Worm (Caenorhabditis elegans) whole organism, L3 larva: Measurements from ENCODE around the gene F25F2.1.

Experiments used
- R02D3.7 ChIP-seq: fragments of 150-350 bp; optimal IDR thresholded peaks from 2 replicates; lab custom pipeline; 2014; ENCODE audit warnings: missing biosample characterization, missing genetic modification characterization
- ZK546.5 ChIP-seq: sonication (generic microtip); optimal IDR thresholded peaks from 2 replicates; lab custom pipeline; 2017; ENCODE audit warnings: missing biosample characterization, missing genetic modification characterization
- aly-2 ChIP-seq: fragments of 150-350 bp; optimal IDR thresholded peaks from 2 replicates; lab custom pipeline; 2014; ENCODE audit warnings: missing biosample characterization, missing genetic modification characterization
- ama-1 ChIP-seq: fragments of 150-350 bp; optimal IDR thresholded peaks from 2 replicates; lab custom pipeline; 2018
- ceh-16 ChIP-seq: sonication (generic microtip); optimal IDR thresholded peaks from 2 replicates; lab custom pipeline; 2017; ENCODE audit warnings: missing biosample characterization, missing genetic modification characterization
- ceh-28 ChIP-seq: fragments of 150-350 bp; optimal IDR thresholded peaks from 2 replicates; lab custom pipeline; 2014; ENCODE audit warnings: missing biosample characterization, missing genetic modification reagents, missing genetic modification characterization
- ceh-82 ChIP-seq: fragments of 150-350 bp; optimal IDR thresholded peaks from 2 replicates; lab custom pipeline; 2014; ENCODE audit warnings: missing biosample characterization, missing genetic modification characterization
- ceh-9 ChIP-seq: sonication (generic microtip); optimal IDR thresholded peaks from 2 replicates; lab custom pipeline; 2018; ENCODE audit warnings: missing biosample characterization, missing genetic modification characterization
- daf-12 ChIP-seq: fragments of 150-350 bp; optimal IDR thresholded peaks from 2 replicates; lab custom pipeline; 2014; ENCODE audit warnings: missing biosample characterization, missing genetic modification reagents, missing genetic modification characterization
- egl-27 ChIP-seq: sonication (generic microtip); optimal IDR thresholded peaks from 4 replicates; lab custom pipeline; 2017; ENCODE audit warnings: missing biosample characterization, missing genetic modification reagents, missing genetic modification characterization
- egl-5 ChIP-seq: fragments of 150-350 bp; optimal IDR thresholded peaks from 2 replicates; lab custom pipeline; 2017; ENCODE audit warnings: missing biosample characterization, missing genetic modification reagents, missing genetic modification characterization, inconsistent platforms
- elt-1 ChIP-seq: fragments of 150-350 bp; optimal IDR thresholded peaks from 2 replicates; lab custom pipeline; 2014; ENCODE audit warnings: missing biosample characterization, missing genetic modification characterization
- elt-2 ChIP-seq: sonication (generic microtip); optimal IDR thresholded peaks from 2 replicates; lab custom pipeline; 2016; ENCODE audit warnings: missing genetic modification reagents, mild to moderate bottlenecking, missing genetic modification characterization, missing compliant biosample characterization
- elt-3 ChIP-seq, 3 experiments: fragments of 150-350 bp in 1 of 3; sonication (generic microtip) in 2 of 3; optimal IDR thresholded peaks; 2 replicates in 2 of 3; 4 replicates in 1 of 3; lab custom pipeline; 2014 to 2017; ENCODE audit warnings: missing biosample characterization in 3 of 3, missing genetic modification characterization in 3 of 3
- eor-1 ChIP-seq, 2 experiments: fragments of 150-350 bp; optimal IDR thresholded peaks; 2 replicates each; lab custom pipeline; 2014 to 2018; ENCODE audit warnings: missing biosample characterization in 2 of 2, missing genetic modification characterization in 2 of 2
- fkh-10 ChIP-seq: sonication (generic microtip); optimal IDR thresholded peaks from 2 replicates; lab custom pipeline; 2017; ENCODE audit warnings: missing biosample characterization, missing genetic modification reagents, missing genetic modification characterization
- fkh-2 ChIP-seq: fragments of 150-350 bp; optimal IDR thresholded peaks from 2 replicates; lab custom pipeline; 2014; ENCODE audit warnings: missing biosample characterization, missing genetic modification reagents, missing genetic modification characterization
- fos-1 ChIP-seq: fragments of 150-350 bp; optimal IDR thresholded peaks from 2 replicates; lab custom pipeline; 2014; ENCODE audit warnings: missing biosample characterization, missing genetic modification characterization
- hmg-11 ChIP-seq: sonication (generic microtip); optimal IDR thresholded peaks from 2 replicates; lab custom pipeline; 2016; ENCODE audit warnings: missing genetic modification characterization, missing compliant biosample characterization
- jun-1 ChIP-seq: fragments of 150-350 bp; optimal IDR thresholded peaks from 2 replicates; lab custom pipeline; 2014; ENCODE audit warnings: missing biosample characterization, missing genetic modification reagents, missing genetic modification characterization
- lin-15B ChIP-seq: fragments of 150-350 bp; optimal IDR thresholded peaks from 2 replicates; lab custom pipeline; 2014; ENCODE audit warnings: missing biosample characterization, missing genetic modification characterization
- lin-39 ChIP-seq: fragments of 150-350 bp; optimal IDR thresholded peaks from 2 replicates; lab custom pipeline; 2018; ENCODE audit warnings: missing biosample characterization, missing genetic modification reagents, missing genetic modification characterization
- lsy-12 ChIP-seq: sonication (generic microtip); optimal IDR thresholded peaks from 2 replicates; lab custom pipeline; 2016; ENCODE audit warnings: mild to moderate bottlenecking, missing genetic modification characterization, missing compliant biosample characterization
- mdl-1 ChIP-seq: fragments of 150-350 bp; optimal IDR thresholded peaks from 2 replicates; lab custom pipeline; 2014; ENCODE audit warnings: missing biosample characterization, missing genetic modification characterization
- mml-1 ChIP-seq: fragments of 150-350 bp; sonication (generic microtip); optimal IDR thresholded peaks from 3 replicates; lab custom pipeline; 2014; ENCODE audit warnings: missing biosample characterization, missing genetic modification characterization
- nfya-1 ChIP-seq: sonication (generic microtip); optimal IDR thresholded peaks from 2 replicates; lab custom pipeline; 2017; ENCODE audit warnings: missing genetic modification characterization, mild to moderate bottlenecking, missing compliant biosample characterization, antibody characterized with exemption, moderate library complexity; ENCODE audit not compliant: insufficient read depth
- nhr-11 ChIP-seq: fragments of 150-350 bp; optimal IDR thresholded peaks from 2 replicates; lab custom pipeline; 2014; ENCODE audit warnings: missing biosample characterization, missing genetic modification characterization
- nhr-12 ChIP-seq: fragments of 150-350 bp; optimal IDR thresholded peaks from 2 replicates; lab custom pipeline; 2014; ENCODE audit warnings: missing biosample characterization, missing genetic modification characterization
- nhr-23 ChIP-seq: fragments of 150-350 bp; optimal IDR thresholded peaks from 2 replicates; lab custom pipeline; 2014; ENCODE audit warnings: missing biosample characterization, missing genetic modification reagents, missing genetic modification characterization
- nhr-237 ChIP-seq: fragments of 150-350 bp; optimal IDR thresholded peaks from 2 replicates; lab custom pipeline; 2014; ENCODE audit warnings: missing biosample characterization, missing genetic modification characterization
- nhr-25 ChIP-seq: sonication (generic microtip); optimal IDR thresholded peaks from 2 replicates; lab custom pipeline; 2017; ENCODE audit warnings: missing biosample characterization, missing genetic modification characterization
- nhr-28 ChIP-seq: fragments of 150-350 bp; optimal IDR thresholded peaks from 2 replicates; lab custom pipeline; 2014; ENCODE audit warnings: missing biosample characterization, missing genetic modification characterization
- nhr-43 ChIP-seq: sonication (generic microtip); optimal IDR thresholded peaks from 2 replicates; lab custom pipeline; 2016; ENCODE audit warnings: mild to moderate bottlenecking, missing genetic modification characterization, missing compliant biosample characterization; ENCODE audit not compliant: poor library complexity, severe bottlenecking
- nhr-67 ChIP-seq: fragments of 150-350 bp; optimal IDR thresholded peaks from 2 replicates; lab custom pipeline; 2014; ENCODE audit warnings: missing biosample characterization, missing genetic modification characterization
- nhr-76 ChIP-seq: fragments of 150-350 bp; sonication (generic microtip); optimal IDR thresholded peaks from 5 replicates; lab custom pipeline; 2014; ENCODE audit warnings: missing biosample characterization, missing genetic modification characterization
- nhr-77 ChIP-seq: fragments of 150-350 bp; optimal IDR thresholded peaks from 2 replicates; lab custom pipeline; 2014; ENCODE audit warnings: missing biosample characterization, missing genetic modification characterization
- pha-4 ChIP-seq: fragments of 150-350 bp; optimal IDR thresholded peaks from 2 replicates; lab custom pipeline; 2014; ENCODE audit warnings: missing biosample characterization, missing genetic modification reagents, missing genetic modification characterization
- pqm-1 ChIP-seq: fragments of 150-350 bp; optimal IDR thresholded peaks from 2 replicates; lab custom pipeline; 2017; ENCODE audit warnings: missing biosample characterization, missing genetic modification characterization, inconsistent platforms
- sea-2 ChIP-seq: fragments of 150-350 bp; sonication (generic microtip); optimal IDR thresholded peaks from 4 replicates; lab custom pipeline; 2014; ENCODE audit warnings: missing biosample characterization, missing genetic modification reagents, missing genetic modification characterization
- skn-1 ChIP-seq: fragments of 150-350 bp; optimal IDR thresholded peaks from 2 replicates; lab custom pipeline; 2014; ENCODE audit warnings: missing biosample characterization, missing genetic modification characterization
- snpc-4 ChIP-seq: fragments of 150-350 bp; optimal IDR thresholded peaks from 2 replicates; lab custom pipeline; 2014; ENCODE audit warnings: missing biosample characterization, missing genetic modification characterization
- tbx-2 ChIP-seq: sonication (generic microtip); optimal IDR thresholded peaks from 2 replicates; lab custom pipeline; 2016; ENCODE audit warnings: mild to moderate bottlenecking, missing genetic modification characterization, missing compliant biosample characterization
- unc-39 ChIP-seq: sonication (generic microtip); optimal IDR thresholded peaks from 4 replicates; lab custom pipeline; 2017; ENCODE audit warnings: missing biosample characterization, missing genetic modification characterization
- unc-62 ChIP-seq: fragments of 150-350 bp; sonication (generic microtip); optimal IDR thresholded peaks from 4 replicates; lab custom pipeline; 2014; ENCODE audit warnings: missing biosample characterization, missing genetic modification reagents, missing genetic modification characterization
- zag-1 ChIP-seq: fragments of 150-350 bp; optimal IDR thresholded peaks from 2 replicates; lab custom pipeline; 2014; ENCODE audit warnings: missing biosample characterization, missing genetic modification characterization
- ztf-11 ChIP-seq: fragments of 150-350 bp; optimal IDR thresholded peaks from 2 replicates; lab custom pipeline; 2014; ENCODE audit warnings: missing biosample characterization, missing genetic modification characterization
- ztf-4 ChIP-seq: fragments of 150-350 bp; optimal IDR thresholded peaks from 2 replicates; lab custom pipeline; 2014; ENCODE audit warnings: missing biosample characterization, missing genetic modification characterization

F25F2.1 gene

ce11 chrIII:4487271-4487670 lies 21.4 kb upstream of the F25F2.1 start:
- no peak for TF ChIP-seq mdl-1
- peak; percentile 96 for TF ChIP-seq nhr-11
- TF ChIP-seq, all 47 proteins: peak for 1

- TF ChIP-seq zag-1 (tag; lab: Kevin White, UChicago) (no peak), mml-1 (tag; lab: Kevin White, UChicago) (no peak), daf-12 (tag; lab: Kevin White, UChicago) (no peak), ceh-16 (tag; lab: Kevin White, UChicago) (no peak)
These were observed 19.7 kb upstream of the F25F2.1 start, which contains the start of gene cpg-1 for ce11 chrIII:4488892-4489409. Gene cpg-1 (plus strand): TSS chrIII:4489359.

- no peak for TF ChIP-seq daf-12 (tag; lab: Kevin White, UChicago)
- peak; percentile 5 for TF ChIP-seq nhr-25 (tag; lab: Kevin White, UChicago)
- TF ChIP-seq mml-1 (tag; lab: Kevin White, UChicago): no peak
- TF ChIP-seq R02D3.7 (tag; lab: Kevin White, UChicago): no peak
- no peak for TF ChIP-seq ceh-16 (tag; lab: Kevin White, UChicago)
- TF ChIP-seq elt-3 (tag; optimal IDR thresholded peaks at IDR 0.05; lab: Kevin White, UChicago): no peak
- TF ChIP-seq hmg-11 (tag; lab: Kevin White, UChicago): no peak
- TF ChIP-seq ama-1: peak; percentile 37
- TF ChIP-seq lin-39 (tag; lab: Kevin White, UChicago): no peak
- TF ChIP-seq jun-1 (tag; lab: Kevin White, UChicago): peak; percentile 53
- peak; percentile 19 for TF ChIP-seq aly-2 (tag; lab: Kevin White, UChicago)
- TF ChIP-seq zag-1 (tag; lab: Kevin White, UChicago): no peak
- peak; percentile 18 for TF ChIP-seq elt-2
- TF ChIP-seq nhr-76 (tag; lab: Kevin White, UChicago): no peak
- no peak for TF ChIP-seq unc-39 (tag; lab: Kevin White, UChicago)
- no peak for TF ChIP-seq pha-4
- no peak for TF ChIP-seq nhr-237
- TF ChIP-seq ceh-82: no peak
- no peak for TF ChIP-seq sea-2
- peak; percentile 64 for TF ChIP-seq ztf-4
- no peak for TF ChIP-seq nhr-11
- peak; percentile 62 for TF ChIP-seq nhr-43 (tag; lab: Kevin White, UChicago)
- no peak for TF ChIP-seq nhr-67 (tag; lab: Kevin White, UChicago)
- peak; percentile 11 for TF ChIP-seq ceh-28
- no peak for TF ChIP-seq skn-1 (tag; lab: Kevin White, UChicago)
- no peak for TF ChIP-seq fos-1 (tag; lab: Kevin White, UChicago)
- no peak for TF ChIP-seq tbx-2 (tag; lab: Kevin White, UChicago)
- peak; percentile 19 for TF ChIP-seq nfya-1 (tag; lab: Kevin White, UChicago)
- TF ChIP-seq ceh-9: no peak
- no peak for TF ChIP-seq pqm-1
- TF ChIP-seq ZK546.5 (tag; lab: Kevin White, UChicago): no peak
- TF ChIP-seq elt-1 (tag; lab: Kevin White, UChicago): no peak
- no peak for TF ChIP-seq snpc-4 (tag; lab: Kevin White, UChicago)
- TF ChIP-seq mdl-1: no peak
- no peak for TF ChIP-seq egl-27 (tag; lab: Kevin White, UChicago)
- TF ChIP-seq nhr-77 (tag; lab: Kevin White, UChicago): no peak
- no peak for TF ChIP-seq ztf-11 (tag; lab: Kevin White, UChicago)
- no peak for TF ChIP-seq lin-15B (tag; lab: Kevin White, UChicago)
- peak; percentile 14 for TF ChIP-seq nhr-23
- TF ChIP-seq fkh-2: no peak
- TF ChIP-seq fkh-10: no peak
- TF ChIP-seq eor-1 (tag; optimal IDR thresholded peaks at IDR 0.05; lab: Kevin White, UChicago): no peak
- no peak for TF ChIP-seq egl-5 (tag; lab: Kevin White, UChicago)
- TF ChIP-seq lsy-12 (tag; lab: Kevin White, UChicago): peak; percentile 39
- TF ChIP-seq unc-62: no peak
- TF ChIP-seq nhr-12: no peak
- TF ChIP-seq nhr-28 (tag; lab: Kevin White, UChicago): no peak
These were observed 17.2 kb upstream of the F25F2.1 start for ce11 chrIII:4491164-4492144.
